Fruit fly (Drosophila melanogaster): Measurements from ENCODE around the gene NTPase.

The NTPase gene

DNA sequence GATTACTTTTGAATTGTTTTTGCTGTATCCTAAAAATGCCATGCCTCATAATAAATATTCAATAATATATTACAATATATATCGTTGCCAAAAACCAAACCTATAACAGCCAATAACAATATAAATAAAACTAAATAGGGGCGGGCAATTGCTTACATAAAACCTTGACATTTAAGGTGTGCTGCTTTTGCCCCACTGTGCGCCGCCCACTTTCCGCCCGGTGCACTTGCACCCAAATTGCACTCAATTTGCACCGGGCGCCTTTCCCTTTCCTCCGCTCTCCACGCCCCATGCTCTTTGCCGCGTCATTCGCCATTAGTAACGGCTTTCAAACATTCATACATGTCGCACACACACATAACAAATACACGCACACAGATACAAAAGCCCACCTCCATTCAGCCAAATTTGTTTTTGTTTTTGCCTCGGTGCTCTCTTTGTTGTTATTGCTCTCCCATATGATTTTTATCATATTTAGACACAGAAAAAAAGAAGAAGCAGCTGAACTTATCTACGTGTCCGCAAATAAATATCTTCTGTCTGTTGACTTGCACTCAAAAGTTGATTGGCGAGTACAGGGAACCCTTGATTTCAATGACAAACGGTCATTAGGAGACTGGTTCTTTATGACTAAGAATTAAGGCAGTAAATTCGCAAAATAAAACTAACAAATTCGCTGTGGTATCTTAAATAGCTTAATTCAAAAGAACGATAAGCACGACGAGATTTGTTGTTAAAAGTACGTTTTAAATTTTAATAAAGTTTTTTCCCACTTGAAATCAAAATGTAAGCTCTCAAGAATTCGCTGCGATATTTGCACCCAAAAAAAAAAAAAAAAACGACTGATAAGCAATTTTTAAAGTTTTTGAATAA lies 27.6 kb downstream of the NTPase start (continued):
- TF ChIP-seq CG6683 (GFP tag; optimal IDR thresholded peaks at IDR 0.05) (no peak), Bteb2 (GFP tag; optimal IDR thresholded peaks at IDR 0.05) (no peak), odd (GFP tag; optimal IDR thresholded peaks at IDR 0.05) (no peak), zfh2 (GFP tag; optimal IDR thresholded peaks at IDR 0.05) (no peak), CG7372 (GFP tag; IDR thresholded peaks at IDR 0.05) (no peak), stwl (tag; optimal IDR thresholded peaks at IDR 0.05) (no peak), CG10366 (GFP tag; IDR thresholded peaks at IDR 0.05) (no peak), psq (GFP tag; optimal IDR thresholded peaks at IDR 0.05) (no peak), Gug (GFP tag; IDR thresholded peaks at IDR 0.05) (no peak), peb (GFP tag; IDR thresholded peaks at IDR 0.05) (no peak), CG10209 (GFP tag; optimal IDR thresholded peaks at IDR 0.05) (peak; percentile 2), bsh (GFP tag; optimal IDR thresholded peaks at IDR 0.05) (peak; percentile 5 to 57), Mad (GFP tag; optimal IDR thresholded peaks at IDR 0.05) (no peak), sqz (GFP tag; optimal IDR thresholded peaks at IDR 0.05) (peak; percentile 41), Hmx (GFP tag; optimal IDR thresholded peaks at IDR 0.05) (no peak), Hey (tag; optimal IDR thresholded peaks at IDR 0.05) (no peak), CG18619 (GFP tag; optimal IDR thresholded peaks at IDR 0.05) (no peak), CG11247 (GFP tag; IDR thresholded peaks at IDR 0.05) (no peak), CG4404 (GFP tag; IDR thresholded peaks at IDR 0.05) (no peak), Dp (GFP tag; optimal IDR thresholded peaks at IDR 0.05) (no peak), bcd (GFP tag; optimal IDR thresholded peaks at IDR 0.05) (no peak), sug (tag; optimal IDR thresholded peaks at IDR 0.05) (peak; percentile 44), CG9817 (tag; optimal IDR thresholded peaks at IDR 0.05) (no peak), CG10959 (GFP tag; IDR thresholded peaks at IDR 0.05) (no peak; the same call in 1 of the 2 replicates), Antp (GFP tag; optimal IDR thresholded peaks at IDR 0.05) (no peak), ap (GFP tag; IDR thresholded peaks at IDR 0.05) (no peak), ase (GFP tag; IDR thresholded peaks at IDR 0.05) (no peak), CG15269 (tag; optimal IDR thresholded peaks at IDR 0.05) (peak; percentile 25), CG14441 (GFP tag; IDR thresholded peaks at IDR 0.05) (0 out of 2 replicates have a peak, but pooled peaks have one; percentile 22), Bgb (GFP tag; IDR thresholded peaks at IDR 0.05; ENCODE audit: partially characterized antibody) (peak; percentile 47; the same call in 1 of the 2 replicates), CG31441 (GFP tag; IDR thresholded peaks at IDR 0.05) (no peak), CG9437 (GFP tag; optimal IDR thresholded peaks at IDR 0.05) (no peak), Gsc (GFP tag; IDR thresholded peaks at IDR 0.05) (no peak), esg (GFP tag; conservative IDR thresholded peaks at IDR 0.05) (no peak), CG31388 (GFP tag; optimal IDR thresholded peaks at IDR 0.05) (no peak), H2.0 (GFP tag; IDR thresholded peaks at IDR 0.05) (no peak), tin (GFP tag; optimal IDR thresholded peaks at IDR 0.05) (peak; percentile 7), Usf (GFP tag; optimal IDR thresholded peaks at IDR 0.05) (no peak), CG1233 (GFP tag; optimal IDR thresholded peaks at IDR 0.05) (no peak), HmgD (GFP tag; optimal IDR thresholded peaks at IDR 0.05) (no peak), disco-r (GFP tag; optimal IDR thresholded peaks at IDR 0.05) (no peak), cg (GFP tag; optimal IDR thresholded peaks at IDR 0.05) (peak; percentile 85), sna (GFP tag; IDR thresholded peaks at IDR 0.05; ENCODE audit: partially characterized antibody) (no peak), CG17361 (GFP tag; IDR thresholded peaks at IDR 0.05) (no peak), CG8478 (optimal IDR thresholded peaks at IDR 0.05) (no peak), D (optimal IDR thresholded peaks at IDR 0.05) (no peak), D (GFP tag; optimal IDR thresholded peaks at IDR 0.05) (no peak), sob (GFP tag; IDR thresholded peaks at IDR 0.05) (no peak), pros (GFP tag; optimal IDR thresholded peaks at IDR 0.05) (no peak), CG1024 (GFP tag; IDR thresholded peaks at IDR 0.05) (no peak), NC2α (GFP tag; optimal IDR thresholded peaks at IDR 0.05) (no peak)

All from whole organism, embryonic.